Worm (Caenorhabditis elegans): ENCODE measurements around the gene syd-2.

DNA sequence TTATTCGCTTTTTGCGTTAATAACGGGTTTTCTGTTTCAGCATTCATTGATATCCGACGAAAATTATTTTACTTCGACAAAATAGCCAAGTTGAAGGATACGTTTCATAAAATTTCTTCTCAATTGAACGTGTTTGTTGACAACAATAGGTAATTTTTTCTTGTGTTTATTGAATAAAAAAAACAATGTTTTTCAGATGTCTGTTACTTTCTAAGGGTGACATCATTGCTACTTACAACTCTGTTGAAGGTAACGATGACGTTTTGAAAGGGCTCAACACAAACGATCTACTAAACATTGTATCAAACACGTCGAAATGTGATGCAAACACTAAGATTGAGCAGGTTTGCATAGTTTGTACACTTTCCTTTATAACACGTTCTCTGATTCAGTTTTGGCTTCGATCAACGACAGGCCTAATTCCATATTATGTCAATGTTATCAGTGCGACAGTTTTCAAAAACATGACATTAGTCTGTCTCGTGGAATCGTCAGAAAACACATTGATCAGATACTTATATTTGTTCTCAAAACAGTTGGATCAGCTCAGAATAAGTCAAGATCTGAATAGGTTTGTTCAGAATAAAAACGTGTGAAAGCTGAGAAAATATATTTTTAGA is 20.3 kb downstream of the syd-2 start:
- TF ChIP-seq ama-1 (optimal IDR thresholded peaks at IDR 0.05) (no peak), sea-1 (GFP tag; conservative IDR thresholded peaks at IDR 0.05) (no peak), tbx-37 (GFP tag; conservative IDR thresholded peaks at IDR 0.05) (no peak), F13C5.2 (tag; optimal IDR thresholded peaks at IDR 0.05) (no peak), aly-1 (tag; optimal IDR thresholded peaks at IDR 0.05) (no peak), flt-1 (GFP tag; IDR thresholded peaks at IDR 0.05) (no peak), ceh-13 (GFP tag; optimal IDR thresholded peaks at IDR 0.05) (no peak), hmbx-1 (tag; optimal IDR thresholded peaks at IDR 0.05) (no peak), hnd-1 (tag; optimal IDR thresholded peaks at IDR 0.05) (no peak), B0310.2 (tag; optimal IDR thresholded peaks at IDR 0.05) (no peak), ceh-36 (tag; optimal IDR thresholded peaks at IDR 0.05) (no peak), scrt-1 (GFP tag; IDR thresholded peaks at IDR 0.05) (no peak), tbx-11 (GFP tag; IDR thresholded peaks at IDR 0.05) (no peak), tra-4 (tag; optimal IDR thresholded peaks at IDR 0.05) (no peak)
